Worm (Caenorhabditis elegans): ENCODE measurements around the gene F40F11.3.

DNA sequence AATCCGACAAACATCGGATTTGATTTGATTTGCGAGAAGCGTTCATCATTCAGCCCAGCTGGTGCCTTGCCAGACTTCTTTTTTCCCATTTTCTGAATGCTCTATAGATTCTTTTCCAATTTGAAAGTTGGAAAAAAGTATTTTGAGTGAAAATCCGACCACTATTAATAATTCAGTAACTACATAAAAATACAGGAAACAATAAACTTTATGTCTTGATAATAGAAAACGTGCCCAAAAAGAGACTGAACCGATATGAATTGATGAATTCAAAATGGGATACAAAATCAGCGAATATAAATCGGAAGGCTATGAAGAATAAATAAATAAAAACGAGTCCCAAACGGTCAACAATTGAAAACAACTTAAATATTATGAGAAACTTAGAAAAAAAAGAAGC is 37.9 kb upstream of the F40F11.3 start, which contains the start of gene F58B3.4:
- TF ChIP-seq mdl-1 (tag; optimal IDR thresholded peaks at IDR 0.05) (no peak), sup-37 (GFP tag; optimal IDR thresholded peaks at IDR 0.05) (no peak), efl-3 (GFP tag; optimal IDR thresholded peaks at IDR 0.05) (no peak), unc-62 (GFP tag; optimal IDR thresholded peaks at IDR 0.05) (no peak), elt-2 (tag; optimal IDR thresholded peaks at IDR 0.05) (no peak), zip-4 (GFP tag; optimal IDR thresholded peaks at IDR 0.05) (no peak)

All from whole organism, L1 larva.